Worm (Caenorhabditis elegans): ENCODE results near the gene F33G12.3.

- TF ChIP-seq sea-1 (GFP tag; conservative IDR thresholded peaks at IDR 0.05): no peak
- no peak for TF ChIP-seq pes-1 (GFP tag; IDR thresholded peaks at IDR 0.05)
- TF ChIP-seq tbx-11 (GFP tag; IDR thresholded peaks at IDR 0.05): no peak
- TF ChIP-seq flt-1 (GFP tag; IDR thresholded peaks at IDR 0.05): no peak
- no peak for TF ChIP-seq ama-1 (optimal IDR thresholded peaks at IDR 0.05)
- no peak for TF ChIP-seq hmbx-1 (tag; optimal IDR thresholded peaks at IDR 0.05)
- no peak for TF ChIP-seq tra-4 (tag; optimal IDR thresholded peaks at IDR 0.05)
- no peak for TF ChIP-seq ets-7 (tag; optimal IDR thresholded peaks at IDR 0.05)
Observed at ce11 chrII:5058036-5058435, 24.2 kb upstream of the F33G12.3 start, which contains the start of gene C27A2.12.
